Worm (Caenorhabditis elegans): ENCODE measurements around the gene F13H10.1.

DNA sequence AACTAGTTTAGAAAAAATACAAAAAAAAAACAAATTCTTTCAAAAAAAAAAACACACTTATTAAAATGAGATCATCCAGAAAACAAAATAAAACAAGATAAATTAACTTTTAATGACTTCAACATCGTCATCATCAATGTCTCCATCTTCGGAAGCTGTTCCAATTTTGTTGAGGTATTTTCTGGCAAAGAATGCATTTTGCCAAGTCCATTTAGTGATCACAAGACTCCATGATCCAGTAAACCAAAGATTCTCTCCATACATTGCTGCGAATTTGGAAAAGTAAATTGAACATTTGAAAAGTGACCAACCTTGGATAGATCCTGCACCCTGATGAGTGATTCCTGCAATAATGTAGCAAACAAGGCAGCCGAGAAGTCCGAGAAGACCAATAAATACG lies 25.7 kb downstream of the F13H10.1 start:
- no peak for TF ChIP-seq him-1 (tag; optimal IDR thresholded peaks at IDR 0.05)
- no peak for TF ChIP-seq dao-5 (tag; optimal IDR thresholded peaks at IDR 0.05)
- no peak for TF ChIP-seq W03F9.2 (tag; optimal IDR thresholded peaks at IDR 0.05)

Measured in whole organism, L4/young adult.